Worm (Caenorhabditis elegans) whole organism, young adult: Measurements from ENCODE around the gene sir-2.3.

ENCODE experiments used
- F10E7.11 ChIP-seq: sonication (generic microtip); optimal IDR thresholded peaks from 2 replicates; lab custom pipeline; 2017; ENCODE audit warnings: mild to moderate bottlenecking, missing genetic modification characterization, moderate library complexity, missing compliant biosample characterization
- Y79H2A.3 ChIP-seq: fragments of 200-800 bp; sonication (Bioruptor generic); conservative IDR thresholded peaks from 2 replicates; pipeline ENCODE4 v1.3.6; 2022; ENCODE audit warnings: missing genetic modification reagents, missing genetic modification characterization, missing compliant biosample characterization
- cebp-1 ChIP-seq, 2 experiments: fragments of 200-800 bp in 1 of 2; sonication (Bioruptor generic) in 1 of 2; sonication (generic microtip) in 1 of 2; IDR thresholded peaks in 1 of 2; optimal IDR thresholded peaks in 1 of 2; 2 replicates each; pipeline versions ENCODE4 v1.3.6 to Lab custom; 2017 to 2022; ENCODE audit warnings: missing compliant biosample characterization in 2 of 2, missing genetic modification characterization in 2 of 2, mild to moderate bottlenecking in 1 of 2, missing genetic modification reagents in 1 of 2, moderate library complexity in 1 of 2
- ceh-91 ChIP-seq: fragments of 200-800 bp; sonication (Bioruptor generic); IDR thresholded peaks from 2 replicates; pipeline ENCODE4 v1.3.6; 2022; ENCODE audit warnings: missing genetic modification reagents, missing genetic modification characterization, missing compliant biosample characterization
- him-1 ChIP-seq: sonication (generic microtip); optimal IDR thresholded peaks from 2 replicates; lab custom pipeline; 2016; ENCODE audit warnings: missing genotype, missing genetic modification reagents, missing genetic modification characterization, missing compliant biosample characterization
- hrde-1 ChIP-seq: sonication (generic microtip); optimal IDR thresholded peaks from 2 replicates; lab custom pipeline; 2016; ENCODE audit warnings: missing genetic modification characterization, mild to moderate bottlenecking, missing compliant biosample characterization, moderate library complexity, missing genotype, missing genetic modification reagents, borderline replicate concordance
- hsf-1 ChIP-seq: fragments of 200-800 bp; sonication (Bioruptor generic); IDR thresholded peaks from 2 replicates; pipeline ENCODE4 v1.3.6; 2022; ENCODE audit warnings: missing genetic modification reagents, missing genetic modification characterization, missing compliant biosample characterization
- lin-54 ChIP-seq: fragments of 200-800 bp; sonication (Bioruptor generic); optimal IDR thresholded peaks from 2 replicates; lab custom pipeline; 2018; ENCODE audit warnings: mild to moderate bottlenecking, missing genetic modification characterization, missing compliant biosample characterization
- madf-10 ChIP-seq: sonication (generic microtip); optimal IDR thresholded peaks from 2 replicates; lab custom pipeline; 2016; ENCODE audit warnings: mild to moderate bottlenecking, missing genetic modification characterization, missing compliant biosample characterization
- nfya-1 ChIP-seq: sonication (generic microtip); optimal IDR thresholded peaks from 2 replicates; lab custom pipeline; 2017; ENCODE audit warnings: antibody characterized with exemption, missing compliant biosample characterization, missing genetic modification characterization, borderline replicate concordance; ENCODE audit not compliant: insufficient read depth
- sdz-38 ChIP-seq: sonication (generic microtip); optimal IDR thresholded peaks from 2 replicates; lab custom pipeline; 2016; ENCODE audit warnings: missing genotype, missing genetic modification characterization, missing compliant biosample characterization
- ztf-18 ChIP-seq: sonication (generic microtip); optimal IDR thresholded peaks from 2 replicates; lab custom pipeline; 2016; ENCODE audit warnings: missing genotype, mild to moderate bottlenecking, missing genetic modification characterization, missing compliant biosample characterization

ce11 chrX:13307852-13308251 lies 23.6 kb upstream of the sir-2.3 start:
- TF ChIP-seq lin-54, result no peak
- no peak for TF ChIP-seq F10E7.11 (tag; lab: Kevin White, UChicago)
- no peak for TF ChIP-seq hrde-1 (tag; lab: Kevin White, UChicago)
- TF ChIP-seq madf-10 (tag; lab: Kevin White, UChicago), result no peak
- TF ChIP-seq Y79H2A.3 (GFP tag; lab: Robert Waterston, UW), result no peak
- no peak for TF ChIP-seq sdz-38 (tag; lab: Kevin White, UChicago)
- no peak for TF ChIP-seq hsf-1 (GFP tag; lab: Robert Waterston, UW)
- TF ChIP-seq ceh-91, result no peak
- TF ChIP-seq cebp-1 (GFP tag; IDR thresholded peaks at IDR 0.05; lab: Robert Waterston, UW), result no peak
- peak; percentile 40 for TF ChIP-seq cebp-1 (tag; optimal IDR thresholded peaks at IDR 0.05; lab: Kevin White, UChicago)
- TF ChIP-seq him-1, result no peak
- no peak for TF ChIP-seq nfya-1
- TF ChIP-seq ztf-18 (tag; lab: Kevin White, UChicago), result no peak
